Worm (Caenorhabditis elegans) whole organism, young adult: ENCODE measurements around the gene gid-7.

ENCODE experiments used
- B0035.1 ChIP-seq: sonication (generic microtip); optimal IDR thresholded peaks from 2 replicates; lab custom pipeline; 2016; ENCODE audit warnings: missing genetic modification characterization, mild to moderate bottlenecking, missing compliant biosample characterization, missing genotype, missing genetic modification reagents
- B0336.3 ChIP-seq: fragments of 200-800 bp; sonication (Bioruptor generic); IDR thresholded peaks from 2 replicates; pipeline ENCODE4 v1.3.6; 2022; ENCODE audit warnings: missing genetic modification characterization, missing compliant biosample characterization
- D2030.7 ChIP-seq: fragments of 200-800 bp; sonication (Bioruptor generic); IDR thresholded peaks from 2 replicates; pipeline ENCODE4 v1.3.6; 2022; ENCODE audit warnings: missing genetic modification reagents, missing genetic modification characterization, missing compliant biosample characterization
- F23B12.7 ChIP-seq: sonication (generic microtip); optimal IDR thresholded peaks from 2 replicates; lab custom pipeline; 2017; ENCODE audit warnings: missing genetic modification characterization, mild to moderate bottlenecking, missing compliant biosample characterization, antibody characterized with exemption, moderate library complexity; ENCODE audit not compliant: insufficient read depth
- F52B5.7 ChIP-seq: sonication (generic microtip); optimal IDR thresholded peaks from 2 replicates; lab custom pipeline; 2016; ENCODE audit warnings: mild to moderate bottlenecking, missing genetic modification characterization, missing compliant biosample characterization
- F57C9.4 ChIP-seq: sonication (generic microtip); optimal IDR thresholded peaks from 2 replicates; lab custom pipeline; 2017; ENCODE audit warnings: mild to moderate bottlenecking, missing genetic modification characterization, missing compliant biosample characterization
- K12H6.12 ChIP-seq: fragments of 200-800 bp; sonication (Bioruptor generic); optimal IDR thresholded peaks from 2 replicates; lab custom pipeline; 2018; ENCODE audit warnings: mild to moderate bottlenecking, missing genetic modification characterization, missing compliant biosample characterization
- T26A5.8 ChIP-seq: sonication (generic microtip); optimal IDR thresholded peaks from 2 replicates; lab custom pipeline; 2016; ENCODE audit warnings: missing genetic modification characterization, missing compliant biosample characterization
- Y56A3A.18 ChIP-seq: fragments of 200-800 bp; sonication (Bioruptor generic); IDR thresholded peaks from 2 replicates; pipeline ENCODE4 v1.3.6; 2022; ENCODE audit warnings: missing genetic modification reagents, missing genetic modification characterization, missing compliant biosample characterization
- attf-3 ChIP-seq: fragments of 200-800 bp; sonication (Bioruptor generic); conservative IDR thresholded peaks from 2 replicates; pipeline ENCODE4 v1.3.6; 2022; ENCODE audit warnings: missing genetic modification reagents, missing genetic modification characterization, missing compliant biosample characterization
- attf-5 ChIP-seq: fragments of 200-800 bp; sonication (Bioruptor generic); optimal IDR thresholded peaks from 2 replicates; lab custom pipeline; 2018; ENCODE audit warnings: mild to moderate bottlenecking, missing genetic modification characterization, missing compliant biosample characterization
- cebp-1 ChIP-seq, 2 experiments: fragments of 200-800 bp in 1 of 2; sonication (Bioruptor generic) in 1 of 2; sonication (generic microtip) in 1 of 2; IDR thresholded peaks in 1 of 2; optimal IDR thresholded peaks in 1 of 2; 2 replicates each; pipeline versions ENCODE4 v1.3.6 to Lab custom; 2017 to 2022; ENCODE audit warnings: missing compliant biosample characterization in 2 of 2, missing genetic modification characterization in 2 of 2, mild to moderate bottlenecking in 1 of 2, missing genetic modification reagents in 1 of 2, moderate library complexity in 1 of 2
- ceh-27 ChIP-seq: fragments of 200-800 bp; sonication (Bioruptor generic); optimal IDR thresholded peaks from 2 replicates; lab custom pipeline; 2018; ENCODE audit warnings: mild to moderate bottlenecking, missing genetic modification characterization, moderate library complexity, missing compliant biosample characterization
- ceh-40 ChIP-seq: fragments of 200-800 bp; sonication (Bioruptor generic); IDR thresholded peaks from 2 replicates; pipeline ENCODE4 v1.3.6; 2022; ENCODE audit warnings: missing genetic modification characterization, missing compliant biosample characterization
- die-1 ChIP-seq: sonication (generic microtip); optimal IDR thresholded peaks from 2 replicates; lab custom pipeline; 2016; ENCODE audit warnings: missing genotype, mild to moderate bottlenecking, missing genetic modification characterization, missing compliant biosample characterization
- dox-1 ChIP-seq: fragments of 200-800 bp; sonication (Bioruptor generic); IDR thresholded peaks from 2 replicates; pipeline ENCODE4 v1.3.6; 2022; ENCODE audit warnings: missing genetic modification reagents, missing genetic modification characterization, missing compliant biosample characterization
- egrh-3 ChIP-seq: fragments of 200-800 bp; sonication (Bioruptor generic); IDR thresholded peaks from 2 replicates; pipeline ENCODE4 v1.3.6; 2022; ENCODE audit warnings: missing genetic modification reagents, missing genetic modification characterization, missing compliant biosample characterization
- ekl-4 ChIP-seq: fragments of 200-800 bp; sonication (Bioruptor generic); IDR thresholded peaks from 2 replicates; pipeline ENCODE4 v1.3.6; 2022; ENCODE audit warnings: missing genetic modification reagents, missing genetic modification characterization, missing compliant biosample characterization
- gei-17 ChIP-seq: fragments of 200-800 bp; sonication (Bioruptor generic); optimal IDR thresholded peaks from 2 replicates; lab custom pipeline; 2018; ENCODE audit warnings: mild to moderate bottlenecking, missing genetic modification characterization, missing compliant biosample characterization
- hmg-1.2 ChIP-seq: fragments of 200-800 bp; sonication (Bioruptor generic); IDR thresholded peaks from 2 replicates; pipeline ENCODE4 v1.3.6; 2022; ENCODE audit warnings: missing genetic modification reagents, missing genetic modification characterization, missing compliant biosample characterization
- lin-35 ChIP-seq, 3 experiments: fragments of 150-350 bp in 2 of 3; sonication (generic microtip) in 1 of 3; optimal IDR thresholded peaks; 2 replicates each; lab custom pipeline; 2014 to 2018; ENCODE audit warnings: missing biosample characterization in 3 of 3, missing genetic modification characterization in 3 of 3, missing genetic modification reagents in 3 of 3
- lin-54 ChIP-seq: fragments of 200-800 bp; sonication (Bioruptor generic); optimal IDR thresholded peaks from 2 replicates; lab custom pipeline; 2018; ENCODE audit warnings: mild to moderate bottlenecking, missing genetic modification characterization, missing compliant biosample characterization
- madf-10 ChIP-seq: sonication (generic microtip); optimal IDR thresholded peaks from 2 replicates; lab custom pipeline; 2016; ENCODE audit warnings: mild to moderate bottlenecking, missing genetic modification characterization, missing compliant biosample characterization
- madf-6 ChIP-seq: fragments of 200-800 bp; sonication (Bioruptor generic); IDR thresholded peaks from 2 replicates; pipeline ENCODE4 v1.3.6; 2022; ENCODE audit warnings: missing genetic modification reagents, missing genetic modification characterization, missing compliant biosample characterization
- mcd-1 ChIP-seq: fragments of 200-800 bp; sonication (Bioruptor generic); IDR thresholded peaks from 2 replicates; pipeline ENCODE4 v1.3.6; 2022; ENCODE audit warnings: missing genetic modification reagents, missing genetic modification characterization, missing compliant biosample characterization
- nfya-2 ChIP-seq: fragments of 200-800 bp; sonication (Bioruptor generic); IDR thresholded peaks from 2 replicates; pipeline ENCODE4 v1.3.6; 2022; ENCODE audit warnings: missing genetic modification reagents, missing genetic modification characterization, missing compliant biosample characterization
- nhr-27 ChIP-seq: fragments of 200-800 bp; sonication (Bioruptor generic); optimal IDR thresholded peaks from 2 replicates; lab custom pipeline; 2018; ENCODE audit warnings: mild to moderate bottlenecking, missing genetic modification characterization, moderate library complexity, missing compliant biosample characterization
- nhr-80 ChIP-seq: sonication (generic microtip); optimal IDR thresholded peaks from 2 replicates; lab custom pipeline; 2016; ENCODE audit warnings: missing genetic modification characterization, missing compliant biosample characterization
- pbrm-1 ChIP-seq: fragments of 200-800 bp; sonication (Bioruptor generic); IDR thresholded peaks from 2 replicates; pipeline ENCODE4 v1.3.6; 2022; ENCODE audit warnings: missing genetic modification reagents, missing genetic modification characterization, missing compliant biosample characterization
- rcor-1 ChIP-seq: fragments of 200-800 bp; sonication (Bioruptor generic); IDR thresholded peaks from 2 replicates; pipeline ENCODE4 v1.3.6; 2022; ENCODE audit warnings: missing genetic modification reagents, missing genetic modification characterization, missing compliant biosample characterization
- sea-2 ChIP-seq: fragments of 200-800 bp; sonication (Bioruptor generic); IDR thresholded peaks from 2 replicates; pipeline ENCODE4 v1.3.6; 2022; ENCODE audit warnings: missing genetic modification characterization, missing compliant biosample characterization
- snpc-4 ChIP-seq, 5 experiments: fragments of 150-350 bp in 1 of 5; sonication (generic microtip) in 4 of 5; optimal IDR thresholded peaks; 2 replicates each; lab custom pipeline; 2014 to 2018; ENCODE audit warnings: missing genetic modification characterization in 5 of 5, missing biosample characterization in 3 of 5, antibody characterized with exemption in 2 of 5, mild to moderate bottlenecking in 2 of 5, missing compliant biosample characterization in 2 of 5, missing genotype in 2 of 5, moderate library complexity in 2 of 5, missing genetic modification reagents in 1 of 5
- somi-1 ChIP-seq: fragments of 200-800 bp; sonication (Bioruptor generic); optimal IDR thresholded peaks from 2 replicates; lab custom pipeline; 2018; ENCODE audit warnings: mild to moderate bottlenecking, missing genetic modification characterization, missing compliant biosample characterization
- tbp1 ChIP-seq: fragments of 200-800 bp; sonication (Bioruptor generic); optimal IDR thresholded peaks from 2 replicates; lab custom pipeline; 2018; ENCODE audit warnings: mild to moderate bottlenecking, missing genetic modification characterization, missing compliant biosample characterization
- zfh-2 ChIP-seq: fragments of 200-800 bp; sonication (Bioruptor generic); conservative IDR thresholded peaks from 2 replicates; pipeline ENCODE4 v1.3.6; 2022; ENCODE audit warnings: missing genetic modification reagents, missing genetic modification characterization, missing compliant biosample characterization

The gid-7 gene

ce11 chrV:3703888-3704287 is 53.0 kb downstream of the gid-7 start:
- TF ChIP-seq somi-1: no peak
- 0 out of 2 replicates have a peak, but pooled peaks have one; percentile 27 for TF ChIP-seq rcor-1 (GFP tag; lab: Robert Waterston, UW)
- peak; percentile 49; the same call in 1 of the 2 replicates for TF ChIP-seq mcd-1 (GFP tag; lab: Robert Waterston, UW)
- no peak for TF ChIP-seq F52B5.7 (tag; lab: Kevin White, UChicago)
- peak; percentile 13 for TF ChIP-seq K12H6.12
- no peak for TF ChIP-seq die-1 (tag; lab: Kevin White, UChicago)
- TF ChIP-seq attf-3: 0 out of 2 replicates have a peak, but pooled peaks have one; percentile 26
- TF ChIP-seq B0336.3 (GFP tag; lab: Robert Waterston, UW): peak; percentile 41; the same call in 1 of the 2 replicates
- TF ChIP-seq cebp-1 (GFP tag; IDR thresholded peaks at IDR 0.05; lab: Robert Waterston, UW): no peak
- TF ChIP-seq cebp-1 (tag; optimal IDR thresholded peaks at IDR 0.05; lab: Kevin White, UChicago): peak; percentile 58
- peak; percentile 14 for TF ChIP-seq madf-10
- no peak for TF ChIP-seq nfya-2
- peak; percentile 81 for TF ChIP-seq zfh-2 (GFP tag; lab: Robert Waterston, UW)
- peak; percentile 41; the same call in 1 of the 2 replicates for TF ChIP-seq pbrm-1 (GFP tag; lab: Robert Waterston, UW)
- TF ChIP-seq snpc-4 (GFP tag; optimal IDR thresholded peaks at IDR 0.05; lab: Kevin White, UChicago): no peak
- TF ChIP-seq snpc-4 (tag; optimal IDR thresholded peaks at IDR 0.05; lab: Kevin White, UChicago): peak in 3 of 4 experiments; percentile 1 to 38 (median 1)
- peak; percentile 25 for TF ChIP-seq nhr-80 (tag; lab: Kevin White, UChicago)
- TF ChIP-seq ceh-27 (GFP tag; lab: Kevin White, UChicago): peak; percentile 25
- TF ChIP-seq gei-17 (GFP tag; lab: Kevin White, UChicago): peak; percentile 27
- TF ChIP-seq ceh-40: no peak
- TF ChIP-seq Y56A3A.18 (GFP tag; lab: Robert Waterston, UW): 0 out of 2 replicates have a peak, but pooled peaks have one; percentile 28
- TF ChIP-seq D2030.7 (GFP tag; lab: Robert Waterston, UW): no peak
- TF ChIP-seq B0035.1 (tag; lab: Kevin White, UChicago): peak; percentile 6
- 0 out of 2 replicates have a peak, but pooled peaks have one; percentile 18 for TF ChIP-seq dox-1 (GFP tag; lab: Robert Waterston, UW)
- no peak for TF ChIP-seq F23B12.7
- peak; percentile 52; the same call in 1 of the 2 replicates for TF ChIP-seq egrh-3 (GFP tag; lab: Robert Waterston, UW)
- TF ChIP-seq lin-35 (GFP tag; optimal IDR thresholded peaks at IDR 0.05; lab: Kevin White, UChicago): peak in 1 of 3 experiments; percentile 43
- no peak for TF ChIP-seq T26A5.8 (tag; lab: Kevin White, UChicago)
- TF ChIP-seq tbp1: peak; percentile 14
- TF ChIP-seq attf-5: peak; percentile 40
- TF ChIP-seq ekl-4 (GFP tag; lab: Robert Waterston, UW): no peak
- peak; percentile 98 for TF ChIP-seq hmg-1.2
- TF ChIP-seq lin-54 (GFP tag; lab: Kevin White, UChicago): peak; percentile 17

ce11 chrV:3702998-3703397 is 53.9 kb downstream of the gid-7 start:
- TF ChIP-seq nhr-80 (tag; lab: Kevin White, UChicago): no peak
- no peak for TF ChIP-seq F57C9.4 (tag; lab: Kevin White, UChicago)
- TF ChIP-seq pbrm-1 (GFP tag; lab: Robert Waterston, UW): 0 out of 2 replicates have a peak, but pooled peaks have one; percentile 17
- TF ChIP-seq Y56A3A.18 (GFP tag; lab: Robert Waterston, UW): no peak
- TF ChIP-seq hmg-1.2: peak; percentile 79
- no peak for TF ChIP-seq sea-2 (GFP tag; lab: Robert Waterston, UW)
- TF ChIP-seq madf-6 (GFP tag; lab: Robert Waterston, UW): peak; percentile 18; the same call in 1 of the 2 replicates
- no peak for TF ChIP-seq nhr-27 (tag; lab: Kevin White, UChicago)
- TF ChIP-seq, all 124 proteins: peak for 3
